Worm (Caenorhabditis elegans) whole organism, late embryonic: Measurements from ENCODE around the gene F01D5.10.

ENCODE experiments used
- C08G9.2 ChIP-seq: sonication (generic microtip); optimal IDR thresholded peaks from 2 replicates; lab custom pipeline; 2016; ENCODE audit warnings: mild to moderate bottlenecking, missing genetic modification characterization, moderate library complexity, missing compliant biosample characterization
- T23F11.4 ChIP-seq: fragments of 200-800 bp; sonication (Bioruptor generic); optimal IDR thresholded peaks from 2 replicates; lab custom pipeline; 2018; ENCODE audit warnings: mild to moderate bottlenecking, missing genetic modification characterization, missing compliant biosample characterization
- ceh-19 ChIP-seq: fragments of 200-800 bp; sonication (Bioruptor generic); optimal IDR thresholded peaks from 2 replicates; lab custom pipeline; 2018; ENCODE audit warnings: mild to moderate bottlenecking, missing genetic modification characterization, missing compliant biosample characterization
- ceh-22 ChIP-seq: sonication (generic microtip); optimal IDR thresholded peaks from 2 replicates; lab custom pipeline; 2017; ENCODE audit warnings: missing biosample characterization, missing genetic modification characterization
- elt-2 ChIP-seq: sonication (generic microtip); optimal IDR thresholded peaks from 2 replicates; lab custom pipeline; 2016; ENCODE audit warnings: missing genetic modification reagents, missing genetic modification characterization, missing compliant biosample characterization
- pag-3 ChIP-seq: sonication (generic microtip); optimal IDR thresholded peaks from 2 replicates; lab custom pipeline; 2016; ENCODE audit warnings: missing compliant biosample characterization, missing genetic modification characterization, borderline replicate concordance
- pha-4 ChIP-seq: fragments of 150-350 bp; optimal IDR thresholded peaks from 2 replicates; lab custom pipeline; 2018; ENCODE audit warnings: missing biosample characterization, missing genetic modification reagents, missing genetic modification characterization
- pqm-1 ChIP-seq: sonication (generic microtip); optimal IDR thresholded peaks from 2 replicates; lab custom pipeline; 2016; ENCODE audit warnings: missing genetic modification characterization, missing compliant biosample characterization
- ref-2 ChIP-seq: sonication (generic microtip); optimal IDR thresholded peaks from 2 replicates; lab custom pipeline; 2016; ENCODE audit warnings: missing genetic modification characterization, missing compliant biosample characterization
- rnt-1 ChIP-seq: sonication (generic microtip); optimal IDR thresholded peaks from 2 replicates; lab custom pipeline; 2016; ENCODE audit warnings: missing genetic modification characterization, missing compliant biosample characterization
- sox-4 ChIP-seq: sonication (generic microtip); optimal IDR thresholded peaks from 2 replicates; lab custom pipeline; 2017; ENCODE audit warnings: mild to moderate bottlenecking, missing genetic modification characterization, inconsistent platforms, missing compliant biosample characterization
- tbx-2 ChIP-seq: sonication (generic microtip); optimal IDR thresholded peaks from 2 replicates; lab custom pipeline; 2016; ENCODE audit warnings: missing genetic modification characterization, missing compliant biosample characterization
- unc-55 ChIP-seq: sonication (generic microtip); optimal IDR thresholded peaks from 2 replicates; lab custom pipeline; 2017; ENCODE audit warnings: missing biosample characterization, missing genetic modification reagents, missing genetic modification characterization
- zip-5 ChIP-seq: sonication (generic microtip); optimal IDR thresholded peaks from 2 replicates; lab custom pipeline; 2016; ENCODE audit warnings: missing genetic modification characterization, missing compliant biosample characterization

- TF ChIP-seq C08G9.2 (no peak), ceh-19 (no peak), ref-2 (tag; lab: Kevin White, UChicago) (no peak), ceh-22 (tag; lab: Kevin White, UChicago) (no peak), sox-4 (tag; lab: Kevin White, UChicago) (no peak), elt-2 (tag; lab: Kevin White, UChicago) (no peak), zip-5 (tag; lab: Kevin White, UChicago) (no peak), pag-3 (no peak), T23F11.4 (GFP tag; lab: Kevin White, UChicago) (no peak), unc-55 (GFP tag; lab: Kevin White, UChicago) (no peak), pha-4 (tag; lab: Kevin White, UChicago) (no peak), rnt-1 (tag; lab: Kevin White, UChicago) (no peak), tbx-2 (tag; lab: Kevin White, UChicago) (no peak), pqm-1 (tag; lab: Kevin White, UChicago) (no peak)
These were observed 23.7 kb downstream of the F01D5.10 start, which contains the start of gene F01D5.1 for ce11 chrII:13997477-13997876.
